Worm (Caenorhabditis elegans) whole organism, L3 larva: ENCODE results near the gene pho-12.

Experiments
- ceh-82 ChIP-seq: fragments of 150-350 bp; optimal IDR thresholded peaks from 2 replicates; lab custom pipeline; 2014; ENCODE audit warnings: missing biosample characterization, missing genetic modification characterization
- elt-3 ChIP-seq, 3 experiments: fragments of 150-350 bp in 1 of 3; sonication (generic microtip) in 2 of 3; optimal IDR thresholded peaks; 2 replicates in 2 of 3; 4 replicates in 1 of 3; lab custom pipeline; 2014 to 2017; ENCODE audit warnings: missing biosample characterization in 3 of 3, missing genetic modification characterization in 3 of 3
- nhr-76 ChIP-seq: fragments of 150-350 bp; sonication (generic microtip); optimal IDR thresholded peaks from 5 replicates; lab custom pipeline; 2014; ENCODE audit warnings: missing biosample characterization, missing genetic modification characterization
- pqm-1 ChIP-seq: fragments of 150-350 bp; optimal IDR thresholded peaks from 2 replicates; lab custom pipeline; 2017; ENCODE audit warnings: missing biosample characterization, missing genetic modification characterization, inconsistent platforms

- TF ChIP-seq nhr-76 = no peak
- TF ChIP-seq ceh-82 (tag; lab: Kevin White, UChicago) = no peak
- no peak for TF ChIP-seq pqm-1 (tag; lab: Kevin White, UChicago)
- TF ChIP-seq elt-3 (tag; optimal IDR thresholded peaks at IDR 0.05; lab: Kevin White, UChicago) = no peak
Measured at ce11 chrII:5056254-5056653, 4.4 kb downstream of the pho-12 start.
